Fruit fly (Drosophila melanogaster): ENCODE results near the gene CG31676.

The CG31676 gene

dm6 chr2L:20808510-20809195 is 31.9 kb upstream of the CG31676 start (continued):
- TF ChIP-seq CG10321 (GFP tag; IDR thresholded peaks at IDR 0.05) (0 out of 2 replicates have a peak, but pooled peaks have one; percentile 6), abd-A (tag; optimal IDR thresholded peaks at IDR 0.05) (peak; percentile 67), crol (GFP tag; IDR thresholded peaks at IDR 0.05) (peak; percentile 14; the same call in 1 of the 2 replicates), chinmo (GFP tag; IDR thresholded peaks at IDR 0.05; ENCODE audit: partially characterized antibody) (0 out of 4 replicates have a peak, but pooled peaks have one; percentile 26), pros (GFP tag; optimal IDR thresholded peaks at IDR 0.05) (peak; percentile 76), CG9932 (GFP tag; IDR thresholded peaks at IDR 0.05) (peak; percentile 18; the same call in 1 of the 2 replicates), slou (GFP tag; optimal IDR thresholded peaks at IDR 0.05) (no peak)

- TF ChIP-seq Drgx (GFP tag; IDR thresholded peaks at IDR 0.05): peak; percentile 28; the same call in 1 of the 2 replicates
- TF ChIP-seq CG12659 (GFP tag; optimal IDR thresholded peaks at IDR 0.05): no peak
Measured at dm6 chr2L:20809229-20809628, 31.3 kb upstream of the CG31676 start.

DNA sequence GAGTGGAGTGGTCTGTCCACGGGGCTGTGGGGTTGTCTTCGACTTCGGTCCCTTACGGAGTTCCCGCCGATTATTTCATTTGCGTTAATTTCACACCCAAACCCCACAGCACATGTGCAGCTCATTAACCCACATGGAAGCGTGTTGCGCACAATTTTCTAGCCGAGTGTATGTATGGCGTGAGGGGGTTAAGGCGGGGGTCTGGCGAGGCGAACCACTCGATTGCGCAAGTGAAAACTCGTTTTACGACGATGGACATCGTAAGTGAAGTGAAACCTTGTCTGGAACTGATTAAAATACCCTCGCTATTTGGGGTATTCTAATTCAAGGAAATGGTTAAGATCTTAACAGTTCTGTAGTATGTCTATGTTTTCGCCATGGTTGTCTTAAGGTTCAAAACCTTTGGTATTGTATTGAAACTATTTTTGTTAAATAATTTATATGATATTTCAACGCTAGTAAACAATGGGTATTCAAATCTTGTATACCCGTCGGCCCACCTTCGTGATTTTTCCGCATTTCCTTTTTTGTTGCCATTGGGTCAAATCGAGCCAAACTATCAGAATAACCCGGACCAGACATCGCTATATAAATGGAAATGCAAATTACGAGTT is 29.4 kb upstream of the CG31676 start:
- TF ChIP-seq lilli (GFP tag; optimal IDR thresholded peaks at IDR 0.05) (peak; percentile 15), ftz-f1 (GFP tag; optimal IDR thresholded peaks at IDR 0.05) (no peak), CG11504 (tag; optimal IDR thresholded peaks at IDR 0.05) (peak; percentile 59), CG17568 (GFP tag; optimal IDR thresholded peaks at IDR 0.05) (peak; percentile 34), CG6272 (GFP tag; IDR thresholded peaks at IDR 0.05) (no peak), CG10267 (tag; optimal IDR thresholded peaks at IDR 0.05) (no peak), CG13424 (tag; optimal IDR thresholded peaks at IDR 0.05) (peak; percentile 55), CG11696 (GFP tag; IDR thresholded peaks at IDR 0.05) (peak; percentile 60; the same call in 1 of the 2 replicates), CG15601 (tag; optimal IDR thresholded peaks at IDR 0.05) (peak; percentile 18), zen2 (GFP tag; IDR thresholded peaks at IDR 0.05; ENCODE audit: partially characterized antibody) (no peak), ash1 (GFP tag; optimal IDR thresholded peaks at IDR 0.05) (no peak), B-H2 (GFP tag; optimal IDR thresholded peaks at IDR 0.05) (no peak), slou (GFP tag; optimal IDR thresholded peaks at IDR 0.05) (no peak), YL-1 (GFP tag; optimal IDR thresholded peaks at IDR 0.05) (no peak), CG4730 (GFP tag; IDR thresholded peaks at IDR 0.05) (peak; percentile 33; the same call in 1 of the 2 replicates), C15 (GFP tag; IDR thresholded peaks at IDR 0.05) (no peak), CG18619 (GFP tag; optimal IDR thresholded peaks at IDR 0.05) (no peak), oc (tag; optimal IDR thresholded peaks at IDR 0.05) (peak; percentile 6), CG3281 (GFP tag; optimal IDR thresholded peaks at IDR 0.05) (peak; percentile 18), CG31365 (tag; optimal IDR thresholded peaks at IDR 0.05) (no peak), yki (optimal IDR thresholded peaks at IDR 0.05) (no peak), Doc2 (GFP tag; IDR thresholded peaks at IDR 0.05) (no peak), CG14965 (GFP tag; optimal IDR thresholded peaks at IDR 0.05; ENCODE audit: borderline replicate concordance) (no peak), Side (GFP tag; optimal IDR thresholded peaks at IDR 0.05) (no peak), CG13296 (GFP tag; optimal IDR thresholded peaks at IDR 0.05) (peak; percentile 68), CG8924 (tag; optimal IDR thresholded peaks at IDR 0.05) (peak; percentile 57), pan (optimal IDR thresholded peaks at IDR 0.05) (no peak), pan (GFP tag; optimal IDR thresholded peaks at IDR 0.05 in 1 of 2, IDR thresholded peaks at IDR 0.05 in 1 of 2) (peak in 1 of 2 experiments; percentile 61), CG32532 (GFP tag; IDR thresholded peaks at IDR 0.05) (peak; percentile 35; the same call in 1 of the 2 replicates), CG8388 (GFP tag; optimal IDR thresholded peaks at IDR 0.05) (peak; percentile 35), CG13624 (GFP tag; optimal IDR thresholded peaks at IDR 0.05) (peak; percentile 2), gcm (GFP tag; optimal IDR thresholded peaks at IDR 0.05) (peak; percentile 22), H15 (GFP tag; IDR thresholded peaks at IDR 0.05) (peak; percentile 60; the same call in 2 of the 3 replicates), Rx (GFP tag; IDR thresholded peaks at IDR 0.05) (no peak), Kr (GFP tag; optimal IDR thresholded peaks at IDR 0.05) (no peak), MBD-R2 (GFP tag; IDR thresholded peaks at IDR 0.05) (no peak), crol (GFP tag; IDR thresholded peaks at IDR 0.05) (peak; percentile 82), Antp (GFP tag; optimal IDR thresholded peaks at IDR 0.05) (no peak)

Measured in whole organism, embryonic.